Fruit fly (Drosophila melanogaster) whole organism, embryonic: ENCODE data around the gene CG32984.

Source experiments
- Ada2b ChIP-seq: fragments of 200-800 bp; sonication (Bioruptor generic); IDR thresholded peaks from 2 replicates; pipeline ENCODE4 v1.3.6; 2022; ENCODE audit warnings: missing biosample characterization, missing genetic modification characterization
- Atf-2 ChIP-seq: fragments of 200-800 bp; sonication (Bioruptor generic); optimal IDR thresholded peaks from 2 replicates; lab custom pipeline; 2016; ENCODE audit warnings: missing biosample characterization, missing genetic modification characterization
- Awh ChIP-seq: fragments of 200-800 bp; sonication (Bioruptor generic); IDR thresholded peaks from 2 replicates; pipeline ENCODE4, ENCODE4 v1.3.6; 2022; ENCODE audit warnings: missing biosample characterization, missing genetic modification characterization
- BEAF-32 ChIP-seq: fragments of 200-800 bp; sonication (Bioruptor generic); optimal IDR thresholded peaks from 3 replicates; lab custom pipeline; 2017; ENCODE audit warnings: missing biosample characterization, missing genetic modification characterization, mild to moderate bottlenecking, moderate library complexity, missing genetic modification reagents
- CG11093 ChIP-seq: fragments of 200-800 bp; sonication (Bioruptor generic); IDR thresholded peaks from 3 replicates; pipeline ENCODE4 v1.3.6; 2022; ENCODE audit warnings: missing biosample characterization, missing genetic modification characterization
- CG13287 ChIP-seq: fragments of 200-800 bp; sonication (Bioruptor generic); IDR thresholded peaks from 2 replicates; pipeline ENCODE4 v1.3.6; 2022; ENCODE audit warnings: missing biosample characterization, missing genetic modification characterization; ENCODE audit not compliant: partially characterized antibody
- CG13624 ChIP-seq: fragments of 200-800 bp; sonication (Bioruptor generic); optimal IDR thresholded peaks from 2 replicates; lab custom pipeline; 2016; ENCODE audit warnings: missing biosample characterization, missing genetic modification characterization
- CG14441 ChIP-seq: fragments of 200-800 bp; sonication (Bioruptor generic); IDR thresholded peaks from 2 replicates; pipeline ENCODE4 v1.3.6; 2022; ENCODE audit warnings: missing biosample characterization, missing genetic modification characterization
- CG14667 ChIP-seq: fragments of 200-800 bp; sonication (Bioruptor generic); IDR thresholded peaks from 2 replicates; pipeline ENCODE4 v1.3.6; 2022; ENCODE audit warnings: missing biosample characterization, missing genetic modification characterization
- CG14860 ChIP-seq: fragments of 200-800 bp; sonication (Bioruptor generic); IDR thresholded peaks from 3 replicates; pipeline ENCODE4 v1.3.6; 2022; ENCODE audit warnings: missing biosample characterization, missing genetic modification characterization; ENCODE audit not compliant: partially characterized antibody
- CG15479 ChIP-seq: fragments of 200-800 bp; sonication (Bioruptor generic); optimal IDR thresholded peaks from 3 replicates; lab custom pipeline; 2019; ENCODE audit warnings: missing biosample characterization, mild to moderate bottlenecking, missing genetic modification characterization, moderate library complexity
- CG17568 ChIP-seq: fragments of 200-800 bp; sonication (Bioruptor generic); optimal IDR thresholded peaks from 2 replicates; lab custom pipeline; 2018; ENCODE audit warnings: missing biosample characterization, mild to moderate bottlenecking, missing genetic modification characterization, moderate library complexity
- CG18619 ChIP-seq: fragments of 200-800 bp; sonication (Bioruptor generic); optimal IDR thresholded peaks from 3 replicates; lab custom pipeline; 2017; ENCODE audit warnings: missing biosample characterization, mild to moderate bottlenecking, missing genetic modification characterization
- CG31365 ChIP-seq: fragments of 200-800 bp; sonication (Bioruptor generic); optimal IDR thresholded peaks from 2 replicates; lab custom pipeline; 2018; ENCODE audit warnings: missing biosample characterization, mild to moderate bottlenecking, missing genetic modification characterization
- CG34422 ChIP-seq: fragments of 200-800 bp; sonication (Bioruptor generic); IDR thresholded peaks from 3 replicates; pipeline ENCODE4 v1.3.6; 2022; ENCODE audit warnings: missing biosample characterization, missing genetic modification characterization
- CG3838 ChIP-seq: fragments of 200-800 bp; sonication (Bioruptor generic); optimal IDR thresholded peaks from 3 replicates; lab custom pipeline; 2016; ENCODE audit warnings: missing biosample characterization, missing genetic modification characterization
- CG4404 ChIP-seq: fragments of 200-800 bp; sonication (Bioruptor generic); IDR thresholded peaks from 2 replicates; pipeline ENCODE4 v1.3.6; 2022; ENCODE audit warnings: missing biosample characterization, missing genetic modification characterization
- CG8944 ChIP-seq: fragments of 200-800 bp; sonication (Bioruptor generic); optimal IDR thresholded peaks from 3 replicates; lab custom pipeline; 2016; ENCODE audit warnings: missing biosample characterization, missing genetic modification characterization
- CTCF ChIP-seq: fragments of 200-800 bp; sonication (Bioruptor generic); optimal IDR thresholded peaks from 2 replicates; lab custom pipeline; 2017; ENCODE audit warnings: missing biosample characterization, mild to moderate bottlenecking, missing genetic modification characterization, moderate library complexity
- Fer1 ChIP-seq: fragments of 200-800 bp; sonication (Bioruptor generic); optimal IDR thresholded peaks from 2 replicates; lab custom pipeline; 2017; ENCODE audit warnings: missing biosample characterization, mild to moderate bottlenecking, missing genetic modification characterization
- Hmr ChIP-seq: fragments of 200-800 bp; sonication (Bioruptor generic); optimal IDR thresholded peaks from 3 replicates; lab custom pipeline; 2017; ENCODE audit warnings: mild to moderate bottlenecking, missing biosample characterization, missing genetic modification reagents, missing genetic modification characterization
- Kr ChIP-seq: fragments of 200-800 bp; sonication (Bioruptor generic); optimal IDR thresholded peaks from 2 replicates; lab custom pipeline; 2017; ENCODE audit warnings: missing biosample characterization, mild to moderate bottlenecking, missing genetic modification characterization
- Lim3 ChIP-seq: fragments of 200-800 bp; sonication (Bioruptor generic); IDR thresholded peaks from 2 replicates; pipeline ENCODE4 v1.3.6; 2022; ENCODE audit warnings: missing biosample characterization, missing genetic modification characterization
- Oaz ChIP-seq: fragments of 200-800 bp; sonication (Bioruptor generic); IDR thresholded peaks from 2 replicates; pipeline ENCODE4 v1.3.6; 2022; ENCODE audit warnings: missing biosample characterization, missing genetic modification characterization
- Scr ChIP-seq: fragments of 200-800 bp; sonication (Bioruptor generic); IDR thresholded peaks from 2 replicates; pipeline ENCODE4 v1.3.6; 2022; ENCODE audit warnings: missing biosample characterization, missing genetic modification characterization; ENCODE audit not compliant: partially characterized antibody
- Spps ChIP-seq: fragments of 200-800 bp; sonication (Bioruptor generic); optimal IDR thresholded peaks from 2 replicates; lab custom pipeline; 2018; ENCODE audit warnings: missing biosample characterization, mild to moderate bottlenecking, missing genetic modification characterization
- Vsx1 ChIP-seq: fragments of 200-800 bp; sonication (Bioruptor generic); optimal IDR thresholded peaks from 2 replicates; lab custom pipeline; 2017; ENCODE audit warnings: missing biosample characterization, mild to moderate bottlenecking, missing genetic modification characterization, missing genetic modification reagents
- az2 ChIP-seq: fragments of 200-800 bp; sonication (Bioruptor generic); optimal IDR thresholded peaks from 3 replicates; lab custom pipeline; 2016; ENCODE audit warnings: missing biosample characterization, missing genetic modification characterization
- chm ChIP-seq: fragments of 200-800 bp; sonication (Bioruptor generic); IDR thresholded peaks from 2 replicates; pipeline ENCODE4 v1.3.6; 2022; ENCODE audit warnings: missing biosample characterization, missing genetic modification characterization
- dm ChIP-seq: fragments of 200-800 bp; sonication (Bioruptor generic); optimal IDR thresholded peaks from 3 replicates; lab custom pipeline; 2016; ENCODE audit warnings: missing biosample characterization, missing genetic modification characterization
- dmrt11E ChIP-seq: fragments of 200-800 bp; sonication (Bioruptor generic); optimal IDR thresholded peaks from 3 replicates; lab custom pipeline; 2018; ENCODE audit warnings: missing biosample characterization, mild to moderate bottlenecking, missing genetic modification characterization, moderate library complexity
- eve ChIP-seq, 2 experiments: fragments of >200 bp; optimal IDR thresholded peaks; 2 replicates each; lab custom pipeline; 2017; ENCODE audit warnings: missing biosample characterization in 2 of 2, missing genetic modification characterization in 2 of 2
- gcm ChIP-seq: fragments of 200-800 bp; sonication (Bioruptor generic); optimal IDR thresholded peaks from 2 replicates; lab custom pipeline; 2019; ENCODE audit warnings: missing biosample characterization, mild to moderate bottlenecking, missing genetic modification characterization, moderate library complexity
- hb ChIP-seq: fragments of 200-800 bp; sonication (Bioruptor generic); IDR thresholded peaks from 3 replicates; pipeline ENCODE4 v1.3.6; 2022; ENCODE audit warnings: missing biosample characterization, missing genetic modification characterization; ENCODE audit not compliant: partially characterized antibody
- lbe ChIP-seq: fragments of 200-800 bp; sonication (Bioruptor generic); optimal IDR thresholded peaks from 2 replicates; lab custom pipeline; 2016; ENCODE audit warnings: missing biosample characterization, mild to moderate bottlenecking, missing genetic modification characterization
- lola ChIP-seq, 3 experiments: fragments of >200 bp in 2 of 3; fragments of 200-800 bp in 1 of 3; sonication (Bioruptor generic) in 1 of 3; optimal IDR thresholded peaks; 2 replicates each; lab custom pipeline; 2017 to 2019; ENCODE audit warnings: missing biosample characterization in 3 of 3, missing genetic modification characterization in 3 of 3, mild to moderate bottlenecking in 1 of 3, moderate library complexity in 1 of 3
- maf-S ChIP-seq: fragments of 200-800 bp; sonication (Bioruptor generic); optimal IDR thresholded peaks from 2 replicates; lab custom pipeline; 2016; ENCODE audit warnings: missing biosample characterization, missing genetic modification characterization
- mam ChIP-seq: fragments of 200-800 bp; sonication (Bioruptor generic); optimal IDR thresholded peaks from 3 replicates; lab custom pipeline; 2016; ENCODE audit warnings: missing biosample characterization, missing genetic modification characterization
- nmo ChIP-seq: fragments of 200-800 bp; sonication (Bioruptor generic); optimal IDR thresholded peaks from 2 replicates; lab custom pipeline; 2018; ENCODE audit warnings: missing biosample characterization, mild to moderate bottlenecking, missing genetic modification characterization, moderate library complexity
- pho ChIP-seq: fragments of 200-800 bp; sonication (Bioruptor generic); optimal IDR thresholded peaks from 2 replicates; lab custom pipeline; 2016; ENCODE audit warnings: missing biosample characterization, missing genetic modification characterization
- salm ChIP-seq: fragments of 200-800 bp; sonication (Bioruptor generic); optimal IDR thresholded peaks from 2 replicates; lab custom pipeline; 2018; ENCODE audit warnings: missing biosample characterization, mild to moderate bottlenecking, missing genetic modification characterization
- sc ChIP-seq, 3 experiments: fragments of >200 bp in 2 of 3; fragments of 200-800 bp in 1 of 3; sonication (Bioruptor generic) in 1 of 3; optimal IDR thresholded peaks; 2 replicates in 2 of 3; 3 replicates in 1 of 3; lab custom pipeline; 2017; ENCODE audit warnings: mild to moderate bottlenecking in 1 of 3, missing biosample characterization in 1 of 3, missing genetic modification characterization in 1 of 3, missing genetic modification reagents in 1 of 3
- scrt ChIP-seq: fragments of 200-800 bp; sonication (Bioruptor generic); optimal IDR thresholded peaks from 2 replicates; lab custom pipeline; 2018; ENCODE audit warnings: missing biosample characterization, mild to moderate bottlenecking, missing genetic modification characterization, moderate library complexity
- sens ChIP-seq: fragments of 200-800 bp; sonication (Bioruptor generic); peaks from one replicate; lab custom pipeline; 2016; ENCODE audit warnings: missing biosample characterization, missing genetic modification characterization
- slou ChIP-seq: fragments of 200-800 bp; sonication (Bioruptor generic); optimal IDR thresholded peaks from 3 replicates; lab custom pipeline; 2016; ENCODE audit warnings: missing biosample characterization, missing genetic modification characterization
- slp2 ChIP-seq: fragments of 200-800 bp; sonication (Bioruptor generic); optimal IDR thresholded peaks from 2 replicates; lab custom pipeline; 2016; ENCODE audit warnings: missing biosample characterization, missing genetic modification characterization
- sna ChIP-seq: fragments of 200-800 bp; sonication (Bioruptor generic); IDR thresholded peaks from 2 replicates; pipeline ENCODE4 v1.3.6; 2022; ENCODE audit warnings: missing biosample characterization, missing genetic modification characterization; ENCODE audit not compliant: partially characterized antibody
- tup ChIP-seq: fragments of 200-800 bp; sonication (Bioruptor generic); optimal IDR thresholded peaks from 2 replicates; lab custom pipeline; 2016; ENCODE audit warnings: missing biosample characterization, mild to moderate bottlenecking, missing genetic modification characterization, moderate library complexity
- yki ChIP-seq: fragments of >200 bp; optimal IDR thresholded peaks from 3 replicates; lab custom pipeline; 2018
- zen ChIP-seq: fragments of 200-800 bp; sonication (Bioruptor generic); optimal IDR thresholded peaks from 3 replicates; lab custom pipeline; 2018; ENCODE audit warnings: missing biosample characterization, mild to moderate bottlenecking, missing genetic modification characterization, moderate library complexity

Gene CG32984

DNA sequence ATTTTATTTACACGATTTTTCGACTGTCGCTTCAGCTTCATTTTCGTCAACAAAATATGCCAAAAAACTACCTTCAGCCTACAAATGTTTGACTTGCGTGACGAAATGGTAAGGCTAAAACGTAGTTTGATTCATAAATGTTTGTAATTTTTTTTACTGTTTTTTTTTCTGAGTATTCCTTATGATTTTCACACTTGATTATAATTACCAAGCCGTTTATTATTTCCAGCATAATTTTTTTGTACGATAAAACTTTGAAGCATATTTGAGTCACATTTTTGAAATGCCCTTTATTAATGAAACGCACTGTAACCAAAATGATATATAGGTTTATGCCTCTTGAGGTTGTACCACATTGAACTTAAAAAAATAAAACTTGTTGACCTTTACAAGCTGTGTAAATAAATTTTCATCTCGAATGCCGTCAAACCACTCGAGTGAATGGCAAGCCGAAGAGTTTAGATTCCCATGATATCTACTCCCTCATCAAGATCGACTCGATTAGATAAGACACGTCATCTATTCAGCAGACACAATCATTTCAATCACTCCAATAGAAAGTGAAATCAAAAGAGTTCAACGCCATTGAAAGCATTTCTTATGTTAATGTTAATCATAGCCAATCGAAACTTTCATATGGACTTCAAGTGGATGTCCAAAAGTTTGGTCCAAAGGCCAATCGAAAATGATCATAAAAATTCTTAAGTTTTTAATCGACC lies 18.0 kb downstream of the CG32984 start (continued):
- TF ChIP-seq CG34422 (GFP tag; lab: Robert Waterston, UW) (no peak), CG14860 (GFP tag; lab: Robert Waterston, UW) (no peak), salm (peak; percentile 40), lbe (GFP tag; lab: Kevin White, UChicago) (no peak), tup (no peak), CG4404 (GFP tag; lab: Robert Waterston, UW) (no peak), Kr (no peak), CG15479 (GFP tag; lab: Kevin White, UChicago) (no peak), dm (GFP tag; lab: Kevin White, UChicago) (peak; percentile 11), Ada2b (no peak), nmo (GFP tag; lab: Kevin White, UChicago) (peak; percentile 43), Awh (GFP tag; lab: Robert Waterston, UW) (no peak), CG17568 (GFP tag; lab: Kevin White, UChicago) (no peak), CG14667 (no peak), lola (GFP tag; optimal IDR thresholded peaks at IDR 0.05; lab: Kevin White, UChicago) (no peak), gcm (GFP tag; lab: Kevin White, UChicago) (peak; percentile 20), Atf-2 (peak; percentile 17), zen (tag; lab: Kevin White, UChicago) (no peak), CTCF (GFP tag; lab: Kevin White, UChicago) (no peak), BEAF-32 (GFP tag; lab: Kevin White, UChicago) (no peak), maf-S (GFP tag; lab: Kevin White, UChicago) (peak; percentile 44), Lim3 (GFP tag; lab: Robert Waterston, UW) (no peak), dmrt11E (no peak), mam (GFP tag; lab: Kevin White, UChicago) (peak; percentile 42), CG13624 (peak; percentile 76), eve (GFP tag; optimal IDR thresholded peaks at IDR 0.05; lab: Kevin White, UChicago) (peak in 1 of 2 experiments; percentile 57), scrt (GFP tag; lab: Kevin White, UChicago) (peak; percentile 38), az2 (peak; percentile 31), CG11093 (GFP tag; lab: Robert Waterston, UW) (0 out of 3 replicates have a peak, but pooled peaks have one; percentile 31), CG3838 (peak; percentile 3), chm (no peak), sens (GFP tag; lab: Kevin White, UChicago) (peak; percentile 92), sna (no peak), Spps (tag; lab: Kevin White, UChicago) (no peak), Oaz (GFP tag; lab: Robert Waterston, UW) (no peak), slou (no peak), pho (GFP tag; lab: Kevin White, UChicago) (peak; percentile 14), sc (optimal IDR thresholded peaks at IDR 0.05; lab: Kevin White, UChicago) (no peak), sc (GFP tag; optimal IDR thresholded peaks at IDR 0.05; lab: Kevin White, UChicago) (no peak), Vsx1 (peak; percentile 15), hb (GFP tag; lab: Robert Waterston, UW) (no peak), yki (no peak), Hmr (GFP tag; lab: Kevin White, UChicago) (peak; percentile 49), CG14441 (GFP tag; lab: Robert Waterston, UW) (no peak; the same call in 1 of the 2 replicates), CG8944 (GFP tag; lab: Kevin White, UChicago) (peak; percentile 13), CG18619 (peak; percentile 10), CG31365 (no peak), Scr (GFP tag; lab: Robert Waterston, UW) (no peak), CG13287 (GFP tag; lab: Robert Waterston, UW) (no peak), Fer1 (GFP tag; lab: Kevin White, UChicago) (peak; percentile 46), slp2 (GFP tag; lab: Kevin White, UChicago) (peak; percentile 29)
